Fruit fly (Drosophila melanogaster) whole organism, prepupa: ENCODE results near the gene Mlc2.
A peak's percentile ranks its signal among the peaks of the same experiment; 100 is the strongest.

Experiments used
- Blimp-1 ChIP-seq: fragments of 200-800 bp; sonication (Bioruptor generic); optimal IDR thresholded peaks from 3 replicates; lab custom pipeline; 2017; ENCODE audit warnings: missing biosample characterization, missing genetic modification characterization, mild to moderate bottlenecking, moderate library complexity, missing genetic modification reagents
- CG10631 ChIP-seq: fragments of 200-800 bp; sonication (Bioruptor generic); optimal IDR thresholded peaks from 2 replicates; lab custom pipeline; 2016; ENCODE audit warnings: missing biosample characterization, missing genetic modification characterization
- CG10669 ChIP-seq: fragments of 200-800 bp; sonication (Bioruptor generic); optimal IDR thresholded peaks from 3 replicates; lab custom pipeline; 2018; ENCODE audit warnings: missing biosample characterization, mild to moderate bottlenecking, missing genetic modification characterization, moderate library complexity
- CG11294 ChIP-seq: fragments of 200-800 bp; sonication (Bioruptor generic); IDR thresholded peaks from 2 replicates; pipeline ENCODE4 v1.3.6; 2022; ENCODE audit warnings: missing biosample characterization, missing genetic modification characterization
- CG11762 ChIP-seq: fragments of 200-800 bp; sonication (Bioruptor generic); optimal IDR thresholded peaks from 3 replicates; lab custom pipeline; 2016; ENCODE audit warnings: missing biosample characterization, missing genetic modification characterization; ENCODE audit not compliant: insufficient read depth
- CG15336 ChIP-seq: fragments of 200-800 bp; sonication (Bioruptor generic); IDR thresholded peaks from 2 replicates; pipeline ENCODE4 v1.3.6; 2022; ENCODE audit warnings: missing biosample characterization, missing genetic modification characterization
- CG3032 ChIP-seq: fragments of 200-800 bp; optimal IDR thresholded peaks from 2 replicates; lab custom pipeline; 2019; ENCODE audit warnings: missing biosample characterization, mild to moderate bottlenecking, missing genetic modification characterization, moderate library complexity
- CG31627 ChIP-seq: fragments of 200-800 bp; sonication (Bioruptor generic); optimal IDR thresholded peaks from 3 replicates; lab custom pipeline; 2016; ENCODE audit warnings: missing biosample characterization, missing genetic modification characterization
- CG32006 ChIP-seq: fragments of 200-800 bp; sonication (Bioruptor generic); optimal IDR thresholded peaks from 3 replicates; lab custom pipeline; 2017; ENCODE audit warnings: missing biosample characterization, mild to moderate bottlenecking, missing genetic modification characterization
- CG34406 ChIP-seq: fragments of 200-800 bp; sonication (Bioruptor generic); optimal IDR thresholded peaks from 3 replicates; lab custom pipeline; 2016; ENCODE audit warnings: missing biosample characterization, missing genetic modification characterization
- CG6792 ChIP-seq: fragments of 200-800 bp; sonication (Bioruptor generic); optimal IDR thresholded peaks from 3 replicates; lab custom pipeline; 2016; ENCODE audit warnings: missing biosample characterization, missing genetic modification characterization
- CG6808 ChIP-seq: fragments of 200-800 bp; sonication (Bioruptor generic); optimal IDR thresholded peaks from 3 replicates; lab custom pipeline; 2017; ENCODE audit warnings: missing biosample characterization, missing genetic modification characterization, mild to moderate bottlenecking, moderate library complexity, missing genetic modification reagents
- CG6854 ChIP-seq: fragments of 200-800 bp; sonication (Bioruptor generic); optimal IDR thresholded peaks from 2 replicates; lab custom pipeline; 2017; ENCODE audit warnings: missing biosample characterization, mild to moderate bottlenecking, missing genetic modification characterization
- CG7368 ChIP-seq: fragments of 200-800 bp; sonication (Bioruptor generic); optimal IDR thresholded peaks from 3 replicates; lab custom pipeline; 2016; ENCODE audit warnings: missing biosample characterization, missing genetic modification characterization
- CG8119 ChIP-seq: fragments of 200-800 bp; sonication (Bioruptor generic); IDR thresholded peaks from 3 replicates; pipeline ENCODE4 v1.3.6; 2022; ENCODE audit warnings: missing biosample characterization, missing genetic modification characterization
- CG8319 ChIP-seq: fragments of 200-800 bp; sonication (Bioruptor generic); optimal IDR thresholded peaks from 3 replicates; lab custom pipeline; 2016; ENCODE audit warnings: missing biosample characterization, missing genetic modification characterization
- CG8632 ChIP-seq: fragments of 200-800 bp; sonication (Bioruptor generic); optimal IDR thresholded peaks from 3 replicates; lab custom pipeline; 2016; ENCODE audit warnings: missing biosample characterization, missing genetic modification characterization
- CG9139 ChIP-seq: fragments of 200-800 bp; sonication (Bioruptor generic); optimal IDR thresholded peaks from 3 replicates; lab custom pipeline; 2017; ENCODE audit warnings: missing biosample characterization, mild to moderate bottlenecking, missing genetic modification characterization
- Eip78C ChIP-seq: fragments of 200-800 bp; sonication (Bioruptor generic); peaks from one replicate; lab custom pipeline; 2016; ENCODE audit warnings: missing biosample characterization, missing genetic modification characterization
- Eip93F ChIP-seq: fragments of 200-800 bp; sonication (Bioruptor generic); optimal IDR thresholded peaks from 2 replicates; lab custom pipeline; 2016; ENCODE audit warnings: missing biosample characterization, mild to moderate bottlenecking, missing genetic modification characterization
- Ets21C ChIP-seq: fragments of 200-800 bp; sonication (Bioruptor generic); optimal IDR thresholded peaks from 3 replicates; lab custom pipeline; 2016; ENCODE audit warnings: missing biosample characterization, missing genetic modification characterization
- Gug ChIP-seq: fragments of 200-800 bp; sonication (Bioruptor generic); IDR thresholded peaks from 2 replicates; pipeline ENCODE4 v1.3.6; 2022; ENCODE audit warnings: missing biosample characterization, missing genetic modification characterization
- Hr38 ChIP-seq: sonication (Bioruptor generic); optimal IDR thresholded peaks from 2 replicates; lab custom pipeline; 2016; ENCODE audit warnings: missing biosample characterization, missing genetic modification characterization
- Hr39 ChIP-seq: fragments of 200-800 bp; sonication (Bioruptor generic); optimal IDR thresholded peaks from 2 replicates; lab custom pipeline; 2016; ENCODE audit warnings: missing biosample characterization, missing genetic modification characterization
- Lpt ChIP-seq: fragments of 200-800 bp; sonication (Bioruptor generic); optimal IDR thresholded peaks from 3 replicates; lab custom pipeline; 2016; ENCODE audit warnings: missing biosample characterization, missing genetic modification characterization
- OdsH ChIP-seq: fragments of 200-800 bp; sonication (Bioruptor generic); optimal IDR thresholded peaks from 3 replicates; lab custom pipeline; 2016; ENCODE audit warnings: missing biosample characterization, missing genetic modification characterization
- Smox ChIP-seq: fragments of 200-800 bp; sonication (Bioruptor generic); optimal IDR thresholded peaks from 3 replicates; lab custom pipeline; 2016; ENCODE audit warnings: missing biosample characterization, missing genetic modification characterization
- Sox14 ChIP-seq: fragments of 200-800 bp; sonication (Bioruptor generic); optimal IDR thresholded peaks from 3 replicates; lab custom pipeline; 2016; ENCODE audit warnings: missing biosample characterization, missing genetic modification characterization
- Sox15 ChIP-seq: fragments of 200-800 bp; sonication (Bioruptor generic); optimal IDR thresholded peaks from 3 replicates; lab custom pipeline; 2016; ENCODE audit warnings: missing biosample characterization, missing genetic modification characterization
- achi ChIP-seq: fragments of 200-800 bp; sonication (Bioruptor generic); optimal IDR thresholded peaks from 3 replicates; lab custom pipeline; 2016; ENCODE audit warnings: missing biosample characterization, missing genetic modification characterization
- cyc ChIP-seq: fragments of 200-800 bp; sonication (Bioruptor generic); optimal IDR thresholded peaks from 3 replicates; lab custom pipeline; 2016; ENCODE audit warnings: missing biosample characterization, missing genetic modification characterization
- dsx ChIP-seq: fragments of 200-800 bp; optimal IDR thresholded peaks from 3 replicates; lab custom pipeline; 2019; ENCODE audit warnings: missing biosample characterization, mild to moderate bottlenecking, missing genetic modification characterization, moderate library complexity; ENCODE audit not compliant: poor library complexity, severe bottlenecking
- eg ChIP-seq: fragments of 200-800 bp; sonication (Bioruptor generic); IDR thresholded peaks from 3 replicates; pipeline ENCODE4 v1.3.6; 2022; ENCODE audit warnings: missing biosample characterization, missing genetic modification characterization
- esn ChIP-seq: fragments of 200-800 bp; sonication (Bioruptor generic); optimal IDR thresholded peaks from 2 replicates; lab custom pipeline; 2016; ENCODE audit warnings: missing biosample characterization, mild to moderate bottlenecking, missing genetic modification characterization, moderate library complexity
- pdm3 ChIP-seq: fragments of 200-800 bp; sonication (Bioruptor generic); optimal IDR thresholded peaks from 3 replicates; lab custom pipeline; 2016; ENCODE audit warnings: missing biosample characterization, missing genetic modification characterization
- salr ChIP-seq, 2 experiments: fragments of 200-800 bp; sonication (Bioruptor generic); optimal IDR thresholded peaks; 3 replicates each; lab custom pipeline; 2016 to 2018; ENCODE audit warnings: missing biosample characterization in 2 of 2, missing genetic modification characterization in 2 of 2, mild to moderate bottlenecking in 1 of 2
- vri ChIP-seq: fragments of 200-800 bp; sonication (Bioruptor generic); optimal IDR thresholded peaks from 3 replicates; lab custom pipeline; 2016; ENCODE audit warnings: missing biosample characterization, mild to moderate bottlenecking, missing genetic modification characterization

Mlc2 gene

dm6 chr3R:30151300-30152109 lies 22.8 kb downstream of the Mlc2 start, which contains the start of gene CG15529 (continued):
- peak; percentile 57 for TF ChIP-seq CG9139 (GFP tag; lab: Kevin White, UChicago)
- TF ChIP-seq CG8319 (GFP tag; lab: Kevin White, UChicago), result peak; percentile 29
- peak; percentile 5 for TF ChIP-seq Ets21C (GFP tag; lab: Kevin White, UChicago)
- no peak for TF ChIP-seq CG6854 (GFP tag; lab: Kevin White, UChicago)
- TF ChIP-seq CG11294, result peak; percentile 72
- TF ChIP-seq CG7368 (GFP tag; lab: Kevin White, UChicago), result peak; percentile 16
- peak; percentile 61 for TF ChIP-seq CG32006
- peak; percentile 40 to 51 for TF ChIP-seq salr (GFP tag; optimal IDR thresholded peaks at IDR 0.05; lab: Kevin White, UChicago)
- peak; percentile 72 for TF ChIP-seq CG10669 (GFP tag; lab: Kevin White, UChicago)
- peak; percentile 77 for TF ChIP-seq CG3032
- TF ChIP-seq Smox (GFP tag; lab: Kevin White, UChicago), result peak; percentile 25
- TF ChIP-seq pdm3 (GFP tag; lab: Kevin White, UChicago), result peak; percentile 60
- TF ChIP-seq OdsH (GFP tag; lab: Kevin White, UChicago), result peak; percentile 56
- TF ChIP-seq CG8119 (GFP tag; lab: Robert Waterston, UW), result peak; percentile 76
- TF ChIP-seq Sox15 (GFP tag; lab: Kevin White, UChicago), result peak; percentile 43
- peak; percentile 27 for TF ChIP-seq Hr39 (GFP tag; lab: Kevin White, UChicago)
- TF ChIP-seq dsx (GFP tag; lab: Kevin White, UChicago), result peak; percentile 51
- TF ChIP-seq achi, result peak; percentile 57
- TF ChIP-seq Lpt (GFP tag; lab: Kevin White, UChicago), result peak; percentile 31
- TF ChIP-seq vri (GFP tag; lab: Kevin White, UChicago), result no peak
- peak; percentile 74 for TF ChIP-seq CG6808 (GFP tag; lab: Kevin White, UChicago)
- peak; percentile 56 for TF ChIP-seq CG34406
- TF ChIP-seq Gug (GFP tag; lab: Robert Waterston, UW), result peak; percentile 73
- TF ChIP-seq esn, result peak; percentile 41
- peak; percentile 35 for TF ChIP-seq CG6792
- peak; percentile 38 for TF ChIP-seq CG11762 (GFP tag; lab: Kevin White, UChicago)
- peak; percentile 86 for TF ChIP-seq eg (GFP tag; lab: Robert Waterston, UW)
- peak; percentile 58 for TF ChIP-seq CG10631 (GFP tag; lab: Kevin White, UChicago)
- no peak for TF ChIP-seq Blimp-1 (GFP tag; lab: Kevin White, UChicago)
- TF ChIP-seq cyc (GFP tag; lab: Kevin White, UChicago), result peak; percentile 33
- TF ChIP-seq Hr38 (GFP tag; lab: Kevin White, UChicago), result no peak
- TF ChIP-seq, all 60 proteins: peak for 48

- TF ChIP-seq Eip78C (no peak), Sox15 (GFP tag; lab: Kevin White, UChicago) (no peak), Gug (GFP tag; lab: Robert Waterston, UW) (no peak), CG15336 (GFP tag; lab: Robert Waterston, UW) (no peak), Sox14 (GFP tag; lab: Kevin White, UChicago) (no peak), CG3032 (no peak), Hr38 (GFP tag; lab: Kevin White, UChicago) (no peak), eg (GFP tag; lab: Robert Waterston, UW) (no peak), CG6808 (GFP tag; lab: Kevin White, UChicago) (no peak), cyc (GFP tag; lab: Kevin White, UChicago) (no peak), CG34406 (no peak), CG31627 (GFP tag; lab: Kevin White, UChicago) (no peak), Ets21C (GFP tag; lab: Kevin White, UChicago) (no peak)
These were observed 23.7 kb downstream of the Mlc2 start for dm6 chr3R:30150602-30151001.

- TF ChIP-seq Hr39 (GFP tag; lab: Kevin White, UChicago) (no peak), CG8119 (GFP tag; lab: Robert Waterston, UW) (no peak), Eip93F (GFP tag; lab: Kevin White, UChicago) (no peak), CG8632 (GFP tag; lab: Kevin White, UChicago) (no peak), CG6854 (GFP tag; lab: Kevin White, UChicago) (no peak)
- TF ChIP-seq, all 60 proteins: peak for 0
These were observed 24.8 kb downstream of the Mlc2 start, which contains the start of gene AdoR for dm6 chr3R:30149506-30149905. Gene AdoR, minus strand, starts transcription at chr3R:30149606.
